Worm (Caenorhabditis elegans): ENCODE results near the gene such-1.
A peak's percentile ranks its signal among the peaks of the same experiment; 100 is the strongest.

The such-1 gene

ce11 chrIII:11488662-11489349 lies 34.8 kb downstream of the such-1 start:
- TF ChIP-seq nfya-1 (tag; optimal IDR thresholded peaks at IDR 0.05; ENCODE audit: insufficient read depth) (peak; percentile 89), egl-5 (tag; optimal IDR thresholded peaks at IDR 0.05) (no peak), tbx-2 (tag; optimal IDR thresholded peaks at IDR 0.05) (no peak), ceh-16 (tag; optimal IDR thresholded peaks at IDR 0.05) (no peak)

- TF ChIP-seq fkh-2 (tag; optimal IDR thresholded peaks at IDR 0.05) (no peak), tbx-2 (tag; optimal IDR thresholded peaks at IDR 0.05) (no peak), skn-1 (tag; optimal IDR thresholded peaks at IDR 0.05) (no peak), ztf-11 (tag; optimal IDR thresholded peaks at IDR 0.05) (no peak), mdl-1 (tag; optimal IDR thresholded peaks at IDR 0.05) (no peak), nhr-11 (tag; optimal IDR thresholded peaks at IDR 0.05) (no peak), nhr-43 (tag; optimal IDR thresholded peaks at IDR 0.05; ENCODE audit: poor library complexity, severe bottlenecking) (no peak), sea-2 (GFP tag; optimal IDR thresholded peaks at IDR 0.05) (no peak), nhr-25 (tag; optimal IDR thresholded peaks at IDR 0.05) (no peak), nfya-1 (tag; optimal IDR thresholded peaks at IDR 0.05; ENCODE audit: insufficient read depth) (no peak), lin-39 (tag; optimal IDR thresholded peaks at IDR 0.05) (no peak), elt-1 (tag; optimal IDR thresholded peaks at IDR 0.05) (no peak), lin-15B (tag; optimal IDR thresholded peaks at IDR 0.05) (no peak), ceh-9 (tag; optimal IDR thresholded peaks at IDR 0.05) (no peak), snpc-4 (tag; optimal IDR thresholded peaks at IDR 0.05) (no peak)
Observed at ce11 chrIII:11487245-11487644, 36.3 kb downstream of the such-1 start, which contains the start of gene popl-5. Gene popl-5, minus strand, starts transcription at chrIII:11487345.

ce11 chrIII:11484139-11484590 lies 39.4 kb downstream of the such-1 start, which contains the start of gene fbxa-220:
Gene fbxa-220, minus strand, starts transcription at chrIII:11484189.
- TF ChIP-seq R02D3.7 (tag; optimal IDR thresholded peaks at IDR 0.05): no peak
- TF ChIP-seq nfya-1 (tag; optimal IDR thresholded peaks at IDR 0.05; ENCODE audit: insufficient read depth): no peak
- TF ChIP-seq unc-62 (GFP tag; optimal IDR thresholded peaks at IDR 0.05): no peak
- TF ChIP-seq zag-1 (tag; optimal IDR thresholded peaks at IDR 0.05): no peak
- TF ChIP-seq ztf-4 (tag; optimal IDR thresholded peaks at IDR 0.05): no peak
- no peak for TF ChIP-seq lin-39 (tag; optimal IDR thresholded peaks at IDR 0.05)
- TF ChIP-seq egl-27 (tag; optimal IDR thresholded peaks at IDR 0.05): no peak
- TF ChIP-seq hmg-11 (tag; optimal IDR thresholded peaks at IDR 0.05): no peak
- TF ChIP-seq skn-1 (tag; optimal IDR thresholded peaks at IDR 0.05): no peak
- TF ChIP-seq nhr-76 (tag; optimal IDR thresholded peaks at IDR 0.05): no peak
- TF ChIP-seq pqm-1 (tag; optimal IDR thresholded peaks at IDR 0.05): no peak
- no peak for TF ChIP-seq egl-5 (tag; optimal IDR thresholded peaks at IDR 0.05)
- no peak for TF ChIP-seq ZK546.5 (tag; optimal IDR thresholded peaks at IDR 0.05)
- no peak for TF ChIP-seq fkh-10 (GFP tag; optimal IDR thresholded peaks at IDR 0.05)
- TF ChIP-seq nhr-25 (tag; optimal IDR thresholded peaks at IDR 0.05): no peak
- no peak for TF ChIP-seq ceh-16 (tag; optimal IDR thresholded peaks at IDR 0.05)
- no peak for TF ChIP-seq mdl-1 (tag; optimal IDR thresholded peaks at IDR 0.05)
- no peak for TF ChIP-seq nhr-28 (tag; optimal IDR thresholded peaks at IDR 0.05)

ce11 chrIII:11481309-11481845 lies 42.2 kb downstream of the such-1 start:
- TF ChIP-seq nhr-12 (tag; optimal IDR thresholded peaks at IDR 0.05): no peak
- TF ChIP-seq ceh-9 (tag; optimal IDR thresholded peaks at IDR 0.05): no peak
- TF ChIP-seq elt-1 (tag; optimal IDR thresholded peaks at IDR 0.05): no peak
- TF ChIP-seq ceh-28 (tag; optimal IDR thresholded peaks at IDR 0.05): no peak
- no peak for TF ChIP-seq egl-5 (tag; optimal IDR thresholded peaks at IDR 0.05)
- TF ChIP-seq lin-15B (tag; optimal IDR thresholded peaks at IDR 0.05): no peak
- no peak for TF ChIP-seq ztf-4 (tag; optimal IDR thresholded peaks at IDR 0.05)
- no peak for TF ChIP-seq fkh-2 (tag; optimal IDR thresholded peaks at IDR 0.05)

- no peak for TF ChIP-seq nhr-67 (tag; optimal IDR thresholded peaks at IDR 0.05)
- peak; percentile 28 for TF ChIP-seq nhr-23 (tag; optimal IDR thresholded peaks at IDR 0.05)
- TF ChIP-seq hmg-11 (tag; optimal IDR thresholded peaks at IDR 0.05): peak; percentile 32
- TF ChIP-seq nhr-12 (tag; optimal IDR thresholded peaks at IDR 0.05): no peak
- peak; percentile 77 for TF ChIP-seq nhr-25 (tag; optimal IDR thresholded peaks at IDR 0.05)
Observed at ce11 chrIII:11478468-11479363, 44.8 kb downstream of the such-1 start.

Measured in whole organism, L3 larva.